Worm (Caenorhabditis elegans) whole organism, young adult: ENCODE measurements around the gene srw-95.

ENCODE experiments used
- B0019.2 ChIP-seq: fragments of 200-800 bp; sonication (Bioruptor generic); conservative IDR thresholded peaks from 2 replicates; pipeline ENCODE4 v1.3.6; 2022; ENCODE audit warnings: missing genetic modification reagents, missing genetic modification characterization, missing compliant biosample characterization
- B0336.3 ChIP-seq: fragments of 200-800 bp; sonication (Bioruptor generic); IDR thresholded peaks from 2 replicates; pipeline ENCODE4 v1.3.6; 2022; ENCODE audit warnings: missing genetic modification characterization, missing compliant biosample characterization
- C06A6.2 ChIP-seq: fragments of 200-800 bp; sonication (Bioruptor generic); conservative IDR thresholded peaks from 2 replicates; pipeline ENCODE4 v1.3.6; 2022; ENCODE audit warnings: missing genetic modification characterization, missing compliant biosample characterization
- F39B2.1 ChIP-seq: fragments of 200-800 bp; sonication (Bioruptor generic); IDR thresholded peaks from 2 replicates; pipeline ENCODE4 v1.3.6; 2022; ENCODE audit warnings: missing genetic modification reagents, missing genetic modification characterization, missing compliant biosample characterization
- F57C9.4 ChIP-seq: sonication (generic microtip); optimal IDR thresholded peaks from 2 replicates; lab custom pipeline; 2017; ENCODE audit warnings: mild to moderate bottlenecking, missing genetic modification characterization, missing compliant biosample characterization
- K11D2.4 ChIP-seq: fragments of 200-800 bp; sonication (Bioruptor generic); IDR thresholded peaks from 2 replicates; pipeline ENCODE4 v1.3.6; 2022; ENCODE audit warnings: missing genetic modification reagents, missing genetic modification characterization, missing compliant biosample characterization
- K12H6.12 ChIP-seq: fragments of 200-800 bp; sonication (Bioruptor generic); optimal IDR thresholded peaks from 2 replicates; lab custom pipeline; 2018; ENCODE audit warnings: mild to moderate bottlenecking, missing genetic modification characterization, missing compliant biosample characterization
- T07F8.4 ChIP-seq: sonication (generic microtip); optimal IDR thresholded peaks from 2 replicates; lab custom pipeline; 2016; ENCODE audit warnings: mild to moderate bottlenecking, missing genetic modification characterization, moderate library complexity, missing compliant biosample characterization
- Y56A3A.18 ChIP-seq: fragments of 200-800 bp; sonication (Bioruptor generic); IDR thresholded peaks from 2 replicates; pipeline ENCODE4 v1.3.6; 2022; ENCODE audit warnings: missing genetic modification reagents, missing genetic modification characterization, missing compliant biosample characterization
- aptf-3 ChIP-seq: fragments of 200-800 bp; sonication (Bioruptor generic); IDR thresholded peaks from 2 replicates; pipeline ENCODE4 v1.3.6; 2022; ENCODE audit warnings: missing genetic modification characterization, missing compliant biosample characterization
- attf-5 ChIP-seq: fragments of 200-800 bp; sonication (Bioruptor generic); optimal IDR thresholded peaks from 2 replicates; lab custom pipeline; 2018; ENCODE audit warnings: mild to moderate bottlenecking, missing genetic modification characterization, missing compliant biosample characterization
- cebp-2 ChIP-seq: fragments of 200-800 bp; sonication (Bioruptor generic); IDR thresholded peaks from 2 replicates; pipeline ENCODE4 v1.3.6; 2022; ENCODE audit warnings: missing genetic modification characterization, missing compliant biosample characterization
- ceh-100 ChIP-seq: fragments of 200-800 bp; sonication (Bioruptor generic); IDR thresholded peaks from 2 replicates; pipeline ENCODE4 v1.3.6; 2022; ENCODE audit warnings: missing genetic modification reagents, missing genetic modification characterization, missing compliant biosample characterization
- ceh-27 ChIP-seq: fragments of 200-800 bp; sonication (Bioruptor generic); optimal IDR thresholded peaks from 2 replicates; lab custom pipeline; 2018; ENCODE audit warnings: mild to moderate bottlenecking, missing genetic modification characterization, moderate library complexity, missing compliant biosample characterization
- ceh-58 ChIP-seq: fragments of 200-800 bp; sonication (Bioruptor generic); IDR thresholded peaks from 2 replicates; pipeline ENCODE4 v1.3.6; 2022; ENCODE audit warnings: missing genetic modification characterization, missing compliant biosample characterization
- ceh-91 ChIP-seq: fragments of 200-800 bp; sonication (Bioruptor generic); IDR thresholded peaks from 2 replicates; pipeline ENCODE4 v1.3.6; 2022; ENCODE audit warnings: missing genetic modification reagents, missing genetic modification characterization, missing compliant biosample characterization
- egl-44 ChIP-seq: fragments of 200-800 bp; sonication (Bioruptor generic); IDR thresholded peaks from 2 replicates; pipeline ENCODE4 v1.3.6; 2022; ENCODE audit warnings: missing genetic modification reagents, missing genetic modification characterization, missing compliant biosample characterization
- him-1 ChIP-seq: sonication (generic microtip); optimal IDR thresholded peaks from 2 replicates; lab custom pipeline; 2016; ENCODE audit warnings: missing genotype, missing genetic modification reagents, missing genetic modification characterization, missing compliant biosample characterization
- hlh-12 ChIP-seq: sonication (generic microtip); optimal IDR thresholded peaks from 2 replicates; lab custom pipeline; 2016; ENCODE audit warnings: missing genetic modification characterization, missing compliant biosample characterization
- hmg-1.2 ChIP-seq: fragments of 200-800 bp; sonication (Bioruptor generic); IDR thresholded peaks from 2 replicates; pipeline ENCODE4 v1.3.6; 2022; ENCODE audit warnings: missing genetic modification reagents, missing genetic modification characterization, missing compliant biosample characterization
- lin-40 ChIP-seq: sonication (generic microtip); optimal IDR thresholded peaks from 2 replicates; lab custom pipeline; 2016; ENCODE audit warnings: missing genetic modification characterization, mild to moderate bottlenecking, missing compliant biosample characterization, missing genotype, missing genetic modification reagents
- madf-10 ChIP-seq: sonication (generic microtip); optimal IDR thresholded peaks from 2 replicates; lab custom pipeline; 2016; ENCODE audit warnings: mild to moderate bottlenecking, missing genetic modification characterization, missing compliant biosample characterization
- madf-3 ChIP-seq: fragments of 200-800 bp; sonication (Bioruptor generic); IDR thresholded peaks from 2 replicates; pipeline ENCODE4 v1.3.6; 2022; ENCODE audit warnings: missing genetic modification reagents, missing genetic modification characterization, missing compliant biosample characterization
- mcd-1 ChIP-seq: fragments of 200-800 bp; sonication (Bioruptor generic); IDR thresholded peaks from 2 replicates; pipeline ENCODE4 v1.3.6; 2022; ENCODE audit warnings: missing genetic modification reagents, missing genetic modification characterization, missing compliant biosample characterization
- mxl-1 ChIP-seq: sonication (generic microtip); optimal IDR thresholded peaks from 2 replicates; lab custom pipeline; 2016; ENCODE audit warnings: missing genetic modification characterization, missing compliant biosample characterization
- nfya-1 ChIP-seq: sonication (generic microtip); optimal IDR thresholded peaks from 2 replicates; lab custom pipeline; 2017; ENCODE audit warnings: antibody characterized with exemption, missing compliant biosample characterization, missing genetic modification characterization, borderline replicate concordance; ENCODE audit not compliant: insufficient read depth
- nhr-179 ChIP-seq: sonication (generic microtip); optimal IDR thresholded peaks from 2 replicates; lab custom pipeline; 2016; ENCODE audit warnings: mild to moderate bottlenecking, missing genetic modification characterization, missing compliant biosample characterization
- nhr-80 ChIP-seq: sonication (generic microtip); optimal IDR thresholded peaks from 2 replicates; lab custom pipeline; 2016; ENCODE audit warnings: missing genetic modification characterization, missing compliant biosample characterization
- pbrm-1 ChIP-seq: fragments of 200-800 bp; sonication (Bioruptor generic); IDR thresholded peaks from 2 replicates; pipeline ENCODE4 v1.3.6; 2022; ENCODE audit warnings: missing genetic modification reagents, missing genetic modification characterization, missing compliant biosample characterization
- pha-4 ChIP-seq: fragments of 150-350 bp; sonication (generic microtip); optimal IDR thresholded peaks from 2 replicates; lab custom pipeline; 2014; ENCODE audit warnings: missing biosample characterization, missing genetic modification reagents, missing genetic modification characterization
- rcor-1 ChIP-seq: fragments of 200-800 bp; sonication (Bioruptor generic); IDR thresholded peaks from 2 replicates; pipeline ENCODE4 v1.3.6; 2022; ENCODE audit warnings: missing genetic modification reagents, missing genetic modification characterization, missing compliant biosample characterization
- snpc-1.1 ChIP-seq: sonication (generic microtip); optimal IDR thresholded peaks from 2 replicates; lab custom pipeline; 2017; ENCODE audit warnings: missing genetic modification characterization, mild to moderate bottlenecking, missing compliant biosample characterization, antibody characterized with exemption, moderate library complexity, missing genotype, missing genetic modification reagents; ENCODE audit not compliant: insufficient read depth
- tbp1 ChIP-seq: fragments of 200-800 bp; sonication (Bioruptor generic); optimal IDR thresholded peaks from 2 replicates; lab custom pipeline; 2018; ENCODE audit warnings: mild to moderate bottlenecking, missing genetic modification characterization, missing compliant biosample characterization
- tlf-1 ChIP-seq: fragments of 200-800 bp; sonication (Bioruptor generic); optimal IDR thresholded peaks from 2 replicates; lab custom pipeline; 2018; ENCODE audit warnings: mild to moderate bottlenecking, missing genetic modification characterization, missing compliant biosample characterization
- zim-3 ChIP-seq: sonication (generic microtip); optimal IDR thresholded peaks from 2 replicates; lab custom pipeline; 2017; ENCODE audit warnings: mild to moderate bottlenecking, missing genetic modification characterization, moderate library complexity, missing compliant biosample characterization
- ztf-22 ChIP-seq: fragments of 200-800 bp; sonication (Bioruptor generic); optimal IDR thresholded peaks from 2 replicates; lab custom pipeline; 2018; ENCODE audit warnings: mild to moderate bottlenecking, missing genetic modification characterization, moderate library complexity, missing compliant biosample characterization

The srw-95 gene

DNA sequence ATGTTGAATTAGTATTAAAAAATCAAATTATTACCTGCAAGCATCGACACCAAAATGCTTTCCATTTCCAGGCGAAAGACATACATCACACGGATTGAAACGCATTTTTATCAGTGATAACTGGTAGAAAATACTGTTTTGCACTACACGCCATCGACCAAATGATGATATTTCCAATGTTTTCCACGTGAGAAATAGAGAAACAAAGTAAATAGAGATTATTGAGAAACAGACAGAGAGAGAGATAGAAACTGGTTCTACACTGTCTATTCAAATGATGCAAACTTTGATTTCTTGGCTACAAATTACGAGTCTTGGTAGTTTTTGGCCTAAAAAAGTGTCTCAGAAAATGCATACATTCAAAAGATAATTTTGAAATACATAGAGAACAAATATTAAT is 23.5 kb upstream of the srw-95 start, which contains the start of gene nhr-104:
Gene nhr-104, minus strand, starts transcription at position 361 of the 400 bp plus-strand sequence.
- TF ChIP-seq hmg-1.2 (GFP tag; lab: Robert Waterston, UW) (peak; percentile 45; the same call in 1 of the 2 replicates), attf-5 (GFP tag; lab: Kevin White, UChicago) (peak; percentile 38), B0336.3 (GFP tag; lab: Robert Waterston, UW) (no peak), egl-44 (GFP tag; lab: Robert Waterston, UW) (no peak), tbp1 (GFP tag; lab: Kevin White, UChicago) (no peak), ceh-91 (GFP tag; lab: Robert Waterston, UW) (no peak), zim-3 (tag; lab: Kevin White, UChicago) (no peak), Y56A3A.18 (GFP tag; lab: Robert Waterston, UW) (no peak), nhr-80 (peak; percentile 80), pha-4 (tag; lab: Kevin White, UChicago) (peak; percentile 56), K12H6.12 (tag; lab: Kevin White, UChicago) (no peak), mcd-1 (GFP tag; lab: Robert Waterston, UW) (no peak), him-1 (no peak), lin-40 (tag; lab: Kevin White, UChicago) (peak; percentile 45), rcor-1 (GFP tag; lab: Robert Waterston, UW) (no peak)

DNA sequence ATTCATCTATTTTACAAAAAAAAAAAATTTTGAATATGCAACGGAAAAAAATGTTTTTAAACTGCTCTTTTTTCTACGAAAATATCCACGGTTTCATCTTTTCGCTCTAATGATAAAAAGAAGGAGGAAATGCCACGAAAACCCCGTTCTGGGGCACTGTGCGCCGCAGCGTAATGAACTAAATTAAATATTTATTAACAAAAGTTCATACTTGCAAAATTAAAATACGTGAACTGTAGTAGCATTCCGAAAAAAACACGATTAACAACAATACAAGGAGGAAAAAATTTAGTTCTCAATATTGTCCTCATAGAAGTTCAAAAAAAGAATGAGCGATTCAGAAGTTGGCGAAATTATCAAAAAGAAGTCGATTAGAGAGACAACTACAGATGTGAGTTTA is 22.4 kb upstream of the srw-95 start, which contains the start of gene R11E3.1:
Gene R11E3.1, plus strand, starts transcription at position 301 of the 400 bp plus-strand sequence.
- TF ChIP-seq ceh-100 (GFP tag; lab: Robert Waterston, UW) (no peak), tlf-1 (GFP tag; lab: Kevin White, UChicago) (no peak), cebp-2 (GFP tag; lab: Robert Waterston, UW) (no peak), nhr-179 (tag; lab: Kevin White, UChicago) (no peak), hlh-12 (tag; lab: Kevin White, UChicago) (no peak), snpc-1.1 (tag; lab: Kevin White, UChicago) (no peak), B0019.2 (GFP tag; lab: Robert Waterston, UW) (no peak), ztf-22 (GFP tag; lab: Kevin White, UChicago) (no peak), madf-10 (no peak), nfya-1 (tag; lab: Kevin White, UChicago) (no peak), C06A6.2 (GFP tag; lab: Robert Waterston, UW) (no peak), ceh-27 (GFP tag; lab: Kevin White, UChicago) (no peak), aptf-3 (GFP tag; lab: Robert Waterston, UW) (no peak), F39B2.1 (no peak), K11D2.4 (no peak)

DNA sequence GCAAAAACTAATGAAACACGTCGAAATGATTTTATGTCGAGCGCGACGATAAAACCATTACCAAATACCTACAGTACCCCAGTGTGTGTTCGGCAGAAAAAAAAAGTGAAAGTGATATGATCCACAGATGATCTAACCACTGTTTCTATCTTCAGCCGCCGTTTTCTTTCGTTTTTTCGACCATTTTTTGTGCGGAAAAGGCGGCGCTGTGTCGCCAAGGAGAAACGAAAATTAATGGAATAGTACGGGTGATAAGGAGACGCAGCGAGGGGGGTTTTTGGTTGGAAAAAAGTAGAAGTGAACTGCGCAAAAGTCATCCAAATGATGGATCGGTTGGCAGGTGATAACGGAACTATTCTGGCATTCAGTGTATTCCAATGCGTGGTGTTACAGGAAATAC is 16.8 kb upstream of the srw-95 start:
- TF ChIP-seq F57C9.4 (tag; lab: Kevin White, UChicago): no peak
- TF ChIP-seq madf-3 (GFP tag; lab: Robert Waterston, UW): no peak
- TF ChIP-seq mxl-1 (tag; lab: Kevin White, UChicago): no peak
- no peak for TF ChIP-seq T07F8.4 (tag; lab: Kevin White, UChicago)
- TF ChIP-seq hmg-1.2 (GFP tag; lab: Robert Waterston, UW): 0 out of 2 replicates have a peak, but pooled peaks have one; percentile 9
- no peak for TF ChIP-seq pbrm-1 (GFP tag; lab: Robert Waterston, UW)
- TF ChIP-seq ceh-58: no peak
